Fruit fly (Drosophila melanogaster) whole organism, prepupa: ENCODE measurements around the gene TwdlB.

Source experiments
- CG10631 ChIP-seq: fragments of 200-800 bp; sonication (Bioruptor generic); optimal IDR thresholded peaks from 2 replicates; lab custom pipeline; 2016; ENCODE audit warnings: missing biosample characterization, missing genetic modification characterization
- CG10669 ChIP-seq: fragments of 200-800 bp; sonication (Bioruptor generic); optimal IDR thresholded peaks from 3 replicates; lab custom pipeline; 2018; ENCODE audit warnings: missing biosample characterization, mild to moderate bottlenecking, missing genetic modification characterization, moderate library complexity
- CG11294 ChIP-seq: fragments of 200-800 bp; sonication (Bioruptor generic); IDR thresholded peaks from 2 replicates; pipeline ENCODE4 v1.3.6; 2022; ENCODE audit warnings: missing biosample characterization, missing genetic modification characterization
- CG11762 ChIP-seq: fragments of 200-800 bp; sonication (Bioruptor generic); optimal IDR thresholded peaks from 3 replicates; lab custom pipeline; 2016; ENCODE audit warnings: missing biosample characterization, missing genetic modification characterization; ENCODE audit not compliant: insufficient read depth
- CG11902 ChIP-seq: fragments of 200-800 bp; sonication (Bioruptor generic); optimal IDR thresholded peaks from 3 replicates; lab custom pipeline; 2016; ENCODE audit warnings: missing biosample characterization, missing genetic modification characterization
- CG15336 ChIP-seq: fragments of 200-800 bp; sonication (Bioruptor generic); IDR thresholded peaks from 2 replicates; pipeline ENCODE4 v1.3.6; 2022; ENCODE audit warnings: missing biosample characterization, missing genetic modification characterization
- CG1621 ChIP-seq: fragments of 200-800 bp; sonication (Bioruptor generic); optimal IDR thresholded peaks from 3 replicates; lab custom pipeline; 2018; ENCODE audit warnings: missing biosample characterization, mild to moderate bottlenecking, missing genetic modification characterization
- CG3032 ChIP-seq: fragments of 200-800 bp; optimal IDR thresholded peaks from 2 replicates; lab custom pipeline; 2019; ENCODE audit warnings: missing biosample characterization, mild to moderate bottlenecking, missing genetic modification characterization, moderate library complexity
- CG32006 ChIP-seq: fragments of 200-800 bp; sonication (Bioruptor generic); optimal IDR thresholded peaks from 3 replicates; lab custom pipeline; 2017; ENCODE audit warnings: missing biosample characterization, mild to moderate bottlenecking, missing genetic modification characterization
- CG34406 ChIP-seq: fragments of 200-800 bp; sonication (Bioruptor generic); optimal IDR thresholded peaks from 3 replicates; lab custom pipeline; 2016; ENCODE audit warnings: missing biosample characterization, missing genetic modification characterization
- CG3919 ChIP-seq: fragments of 200-800 bp; sonication (Bioruptor generic); optimal IDR thresholded peaks from 3 replicates; lab custom pipeline; 2016; ENCODE audit warnings: missing biosample characterization, missing genetic modification characterization
- CG4318 ChIP-seq: fragments of 200-800 bp; sonication (Bioruptor generic); optimal IDR thresholded peaks from 3 replicates; lab custom pipeline; 2017; ENCODE audit warnings: missing biosample characterization, mild to moderate bottlenecking, missing genetic modification characterization
- CG6163 ChIP-seq: fragments of 200-800 bp; sonication (Bioruptor generic); IDR thresholded peaks from 3 replicates; pipeline ENCODE4 v1.3.6; 2022; ENCODE audit warnings: missing biosample characterization, missing genetic modification characterization
- CG6276 ChIP-seq: fragments of 200-800 bp; sonication (Bioruptor generic); optimal IDR thresholded peaks from 2 replicates; lab custom pipeline; 2017; ENCODE audit warnings: missing biosample characterization, mild to moderate bottlenecking, missing genetic modification characterization
- CG6808 ChIP-seq: fragments of 200-800 bp; sonication (Bioruptor generic); optimal IDR thresholded peaks from 3 replicates; lab custom pipeline; 2017; ENCODE audit warnings: missing biosample characterization, missing genetic modification characterization, mild to moderate bottlenecking, moderate library complexity, missing genetic modification reagents
- CG8119 ChIP-seq: fragments of 200-800 bp; sonication (Bioruptor generic); IDR thresholded peaks from 3 replicates; pipeline ENCODE4 v1.3.6; 2022; ENCODE audit warnings: missing biosample characterization, missing genetic modification characterization
- CG8319 ChIP-seq: fragments of 200-800 bp; sonication (Bioruptor generic); optimal IDR thresholded peaks from 3 replicates; lab custom pipeline; 2016; ENCODE audit warnings: missing biosample characterization, missing genetic modification characterization
- CG8632 ChIP-seq: fragments of 200-800 bp; sonication (Bioruptor generic); optimal IDR thresholded peaks from 3 replicates; lab custom pipeline; 2016; ENCODE audit warnings: missing biosample characterization, missing genetic modification characterization
- Eip75B ChIP-seq: fragments of 200-800 bp; sonication (Bioruptor generic); optimal IDR thresholded peaks from 3 replicates; lab custom pipeline; 2016; ENCODE audit warnings: missing biosample characterization, missing genetic modification characterization
- Eip78C ChIP-seq: fragments of 200-800 bp; sonication (Bioruptor generic); peaks from one replicate; lab custom pipeline; 2016; ENCODE audit warnings: missing biosample characterization, missing genetic modification characterization
- Eip93F ChIP-seq: fragments of 200-800 bp; sonication (Bioruptor generic); optimal IDR thresholded peaks from 2 replicates; lab custom pipeline; 2016; ENCODE audit warnings: missing biosample characterization, mild to moderate bottlenecking, missing genetic modification characterization
- Ets21C ChIP-seq: fragments of 200-800 bp; sonication (Bioruptor generic); optimal IDR thresholded peaks from 3 replicates; lab custom pipeline; 2016; ENCODE audit warnings: missing biosample characterization, missing genetic modification characterization
- Ets96B ChIP-seq: fragments of 200-800 bp; optimal IDR thresholded peaks from 2 replicates; lab custom pipeline; 2019; ENCODE audit warnings: missing biosample characterization, mild to moderate bottlenecking, missing genetic modification characterization, moderate library complexity
- Gug ChIP-seq: fragments of 200-800 bp; sonication (Bioruptor generic); IDR thresholded peaks from 2 replicates; pipeline ENCODE4 v1.3.6; 2022; ENCODE audit warnings: missing biosample characterization, missing genetic modification characterization
- Hr39 ChIP-seq: fragments of 200-800 bp; sonication (Bioruptor generic); optimal IDR thresholded peaks from 2 replicates; lab custom pipeline; 2016; ENCODE audit warnings: missing biosample characterization, missing genetic modification characterization
- Hr4 ChIP-seq: fragments of 200-800 bp; sonication (Bioruptor generic); optimal IDR thresholded peaks from 3 replicates; lab custom pipeline; 2016; ENCODE audit warnings: missing biosample characterization, missing genetic modification characterization
- Met ChIP-seq: fragments of 200-800 bp; sonication (Bioruptor generic); optimal IDR thresholded peaks from 3 replicates; lab custom pipeline; 2016; ENCODE audit warnings: missing biosample characterization, missing genetic modification characterization
- OdsH ChIP-seq: fragments of 200-800 bp; sonication (Bioruptor generic); optimal IDR thresholded peaks from 3 replicates; lab custom pipeline; 2016; ENCODE audit warnings: missing biosample characterization, missing genetic modification characterization
- Smox ChIP-seq: fragments of 200-800 bp; sonication (Bioruptor generic); optimal IDR thresholded peaks from 3 replicates; lab custom pipeline; 2016; ENCODE audit warnings: missing biosample characterization, missing genetic modification characterization
- Sox102F ChIP-seq: fragments of 200-800 bp; sonication (Bioruptor generic); optimal IDR thresholded peaks from 2 replicates; lab custom pipeline; 2016; ENCODE audit warnings: missing biosample characterization, mild to moderate bottlenecking, missing genetic modification characterization
- Sox14 ChIP-seq: fragments of 200-800 bp; sonication (Bioruptor generic); optimal IDR thresholded peaks from 3 replicates; lab custom pipeline; 2016; ENCODE audit warnings: missing biosample characterization, missing genetic modification characterization
- achi ChIP-seq: fragments of 200-800 bp; sonication (Bioruptor generic); optimal IDR thresholded peaks from 3 replicates; lab custom pipeline; 2016; ENCODE audit warnings: missing biosample characterization, missing genetic modification characterization
- acj6 ChIP-seq: fragments of 200-800 bp; sonication (Bioruptor generic); optimal IDR thresholded peaks from 3 replicates; lab custom pipeline; 2016; ENCODE audit warnings: missing biosample characterization, missing genetic modification characterization
- cyc ChIP-seq: fragments of 200-800 bp; sonication (Bioruptor generic); optimal IDR thresholded peaks from 3 replicates; lab custom pipeline; 2016; ENCODE audit warnings: missing biosample characterization, missing genetic modification characterization
- dac ChIP-seq: fragments of 200-800 bp; sonication (Bioruptor generic); optimal IDR thresholded peaks from 2 replicates; lab custom pipeline; 2017; ENCODE audit warnings: missing biosample characterization, mild to moderate bottlenecking, missing genetic modification characterization
- dsx ChIP-seq: fragments of 200-800 bp; optimal IDR thresholded peaks from 3 replicates; lab custom pipeline; 2019; ENCODE audit warnings: missing biosample characterization, mild to moderate bottlenecking, missing genetic modification characterization, moderate library complexity; ENCODE audit not compliant: poor library complexity, severe bottlenecking
- eg ChIP-seq: fragments of 200-800 bp; sonication (Bioruptor generic); IDR thresholded peaks from 3 replicates; pipeline ENCODE4 v1.3.6; 2022; ENCODE audit warnings: missing biosample characterization, missing genetic modification characterization
- esn ChIP-seq: fragments of 200-800 bp; sonication (Bioruptor generic); optimal IDR thresholded peaks from 2 replicates; lab custom pipeline; 2016; ENCODE audit warnings: missing biosample characterization, mild to moderate bottlenecking, missing genetic modification characterization, moderate library complexity
- fd59A ChIP-seq: fragments of 200-800 bp; sonication (Bioruptor generic); optimal IDR thresholded peaks from 2 replicates; lab custom pipeline; 2017; ENCODE audit warnings: missing biosample characterization, mild to moderate bottlenecking, missing genetic modification characterization, missing genetic modification reagents
- fkh ChIP-seq: fragments of 200-800 bp; sonication (Bioruptor generic); optimal IDR thresholded peaks from 3 replicates; lab custom pipeline; 2017; ENCODE audit warnings: missing biosample characterization, mild to moderate bottlenecking, missing genetic modification characterization, moderate library complexity
- lz ChIP-seq: fragments of 200-800 bp; sonication (Bioruptor generic); optimal IDR thresholded peaks from 3 replicates; lab custom pipeline; 2016; ENCODE audit warnings: missing biosample characterization, missing genetic modification characterization
- pdm3 ChIP-seq: fragments of 200-800 bp; sonication (Bioruptor generic); optimal IDR thresholded peaks from 3 replicates; lab custom pipeline; 2016; ENCODE audit warnings: missing biosample characterization, missing genetic modification characterization
- salr ChIP-seq, 2 experiments: fragments of 200-800 bp; sonication (Bioruptor generic); optimal IDR thresholded peaks; 3 replicates each; lab custom pipeline; 2016 to 2018; ENCODE audit warnings: missing biosample characterization in 2 of 2, missing genetic modification characterization in 2 of 2, mild to moderate bottlenecking in 1 of 2
- spab ChIP-seq: fragments of 200-800 bp; sonication (Bioruptor generic); optimal IDR thresholded peaks from 2 replicates; lab custom pipeline; 2017; ENCODE audit warnings: missing biosample characterization, mild to moderate bottlenecking, missing genetic modification characterization, missing genetic modification reagents
- ss ChIP-seq, 2 experiments: fragments of 200-800 bp; sonication (Bioruptor generic); optimal IDR thresholded peaks; 2 replicates in 1 of 2; 3 replicates in 1 of 2; lab custom pipeline; 2017 to 2018; ENCODE audit warnings: mild to moderate bottlenecking in 2 of 2, missing biosample characterization in 2 of 2, missing genetic modification characterization in 2 of 2, moderate library complexity in 1 of 2
- svp ChIP-seq: fragments of 200-800 bp; sonication (Bioruptor generic); peaks from one replicate; lab custom pipeline; 2016; ENCODE audit warnings: missing biosample characterization, missing genetic modification characterization
- topi ChIP-seq: fragments of 200-800 bp; sonication (Bioruptor generic); optimal IDR thresholded peaks from 3 replicates; lab custom pipeline; 2016; ENCODE audit warnings: missing biosample characterization, missing genetic modification characterization
- vri ChIP-seq: fragments of 200-800 bp; sonication (Bioruptor generic); optimal IDR thresholded peaks from 3 replicates; lab custom pipeline; 2016; ENCODE audit warnings: missing biosample characterization, mild to moderate bottlenecking, missing genetic modification characterization

TwdlB gene

dm6 chr3R:26655416-26655945 is 32.1 kb upstream of the TwdlB start:
- TF ChIP-seq ss (GFP tag; optimal IDR thresholded peaks at IDR 0.05; lab: Kevin White, UChicago) (no peak), cyc (GFP tag; lab: Kevin White, UChicago) (no peak), esn (GFP tag; lab: Kevin White, UChicago) (no peak), Sox102F (GFP tag; lab: Kevin White, UChicago) (no peak), acj6 (GFP tag; lab: Kevin White, UChicago) (no peak), Hr39 (GFP tag; lab: Kevin White, UChicago) (no peak), pdm3 (GFP tag; lab: Kevin White, UChicago) (no peak)

- TF ChIP-seq CG6808 (GFP tag; lab: Kevin White, UChicago) (no peak), Gug (GFP tag; lab: Robert Waterston, UW) (0 out of 2 replicates have a peak, but pooled peaks have one; percentile 37), fd59A (GFP tag; lab: Kevin White, UChicago) (no peak), Smox (GFP tag; lab: Kevin White, UChicago) (no peak), CG3032 (tag; lab: Kevin White, UChicago) (no peak), CG3919 (GFP tag; lab: Kevin White, UChicago) (peak; percentile 26), CG11762 (GFP tag; lab: Kevin White, UChicago) (peak; percentile 16), CG11294 (0 out of 2 replicates have a peak, but pooled peaks have one; percentile 7), Sox14 (no peak), CG15336 (GFP tag; lab: Robert Waterston, UW) (peak; percentile 47), pdm3 (GFP tag; lab: Kevin White, UChicago) (peak; percentile 14), CG6163 (GFP tag; lab: Robert Waterston, UW) (peak; percentile 45; the same call in 1 of the 3 replicates), fkh (GFP tag; lab: Kevin White, UChicago) (no peak), Hr39 (GFP tag; lab: Kevin White, UChicago) (peak; percentile 16), vri (GFP tag; lab: Kevin White, UChicago) (no peak), Hr4 (GFP tag; lab: Kevin White, UChicago) (peak; percentile 53), eg (GFP tag; lab: Robert Waterston, UW) (0 out of 3 replicates have a peak, but pooled peaks have one; percentile 13), OdsH (GFP tag; lab: Kevin White, UChicago) (no peak), CG6276 (GFP tag; lab: Kevin White, UChicago) (peak; percentile 25), CG1621 (tag; lab: Kevin White, UChicago) (no peak), CG11902 (GFP tag; lab: Kevin White, UChicago) (no peak), svp (GFP tag; lab: Kevin White, UChicago) (no peak), cyc (GFP tag; lab: Kevin White, UChicago) (peak; percentile 15), esn (GFP tag; lab: Kevin White, UChicago) (no peak), dsx (GFP tag; lab: Kevin White, UChicago) (no peak), CG8319 (GFP tag; lab: Kevin White, UChicago) (no peak), salr (GFP tag; optimal IDR thresholded peaks at IDR 0.05; lab: Kevin White, UChicago) (no peak), dac (GFP tag; lab: Kevin White, UChicago) (peak; percentile 3), acj6 (GFP tag; lab: Kevin White, UChicago) (peak; percentile 6), spab (GFP tag; lab: Kevin White, UChicago) (no peak), Ets21C (GFP tag; lab: Kevin White, UChicago) (no peak), CG32006 (GFP tag; lab: Kevin White, UChicago) (peak; percentile 55), CG4318 (GFP tag; lab: Kevin White, UChicago) (no peak), lz (peak; percentile 4), Sox102F (GFP tag; lab: Kevin White, UChicago) (no peak), CG10669 (GFP tag; lab: Kevin White, UChicago) (no peak), achi (peak; percentile 37), CG8632 (GFP tag; lab: Kevin White, UChicago) (no peak), Eip75B (GFP tag; lab: Kevin White, UChicago) (peak; percentile 14), Eip93F (GFP tag; lab: Kevin White, UChicago) (no peak), Eip78C (GFP tag; lab: Kevin White, UChicago) (peak; percentile 76), CG34406 (GFP tag; lab: Kevin White, UChicago) (no peak), Met (GFP tag; lab: Kevin White, UChicago) (no peak), ss (GFP tag; optimal IDR thresholded peaks at IDR 0.05; lab: Kevin White, UChicago) (no peak), topi (GFP tag; lab: Kevin White, UChicago) (no peak), CG10631 (GFP tag; lab: Kevin White, UChicago) (peak; percentile 39), Ets96B (tag; lab: Kevin White, UChicago) (no peak), CG8119 (GFP tag; lab: Robert Waterston, UW) (peak; percentile 57; the same call in 2 of the 3 replicates)
These were observed 31.3 kb upstream of the TwdlB start for dm6 chr3R:26654594-26654993.
